Worm (Caenorhabditis elegans) whole organism, L1 larva: ENCODE results near the gene F21D5.3.

Experiments used
- egl-27 ChIP-seq, 2 experiments: fragments of 150-350 bp in 1 of 2; sonication (generic microtip); optimal IDR thresholded peaks; 3 replicates each; lab custom pipeline; 2017 to 2018; ENCODE audit warnings: missing biosample characterization in 2 of 2, missing genetic modification characterization in 2 of 2, missing genetic modification reagents in 2 of 2
- fkh-10 ChIP-seq: sonication (generic microtip); optimal IDR thresholded peaks from 2 replicates; lab custom pipeline; 2017; ENCODE audit warnings: missing biosample characterization, missing genetic modification reagents, missing genetic modification characterization
- irx-1 ChIP-seq: sonication (generic microtip); optimal IDR thresholded peaks from 2 replicates; lab custom pipeline; 2016; ENCODE audit warnings: missing genetic modification characterization, missing compliant biosample characterization
- jun-1 ChIP-seq: fragments of 150-350 bp; optimal IDR thresholded peaks from 2 replicates; lab custom pipeline; 2014; ENCODE audit warnings: missing biosample characterization, missing genetic modification reagents, missing genetic modification characterization
- lin-39 ChIP-seq: fragments of 150-350 bp; optimal IDR thresholded peaks from 2 replicates; lab custom pipeline; 2014; ENCODE audit warnings: missing biosample characterization, missing genetic modification reagents, missing genetic modification characterization
- lsy-2 ChIP-seq, 2 experiments: fragments of 150-350 bp; optimal IDR thresholded peaks; 2 replicates each; lab custom pipeline; 2014; ENCODE audit warnings: missing biosample characterization in 2 of 2, missing genetic modification characterization in 2 of 2
- mdl-1 ChIP-seq, 2 experiments: fragments of 150-350 bp; optimal IDR thresholded peaks; 2 replicates each; lab custom pipeline; 2014 to 2017; ENCODE audit warnings: missing biosample characterization in 2 of 2, missing genetic modification characterization in 2 of 2, inconsistent platforms in 1 of 2
- nhr-11 ChIP-seq: fragments of 150-350 bp; optimal IDR thresholded peaks from 2 replicates; lab custom pipeline; 2014; ENCODE audit warnings: missing biosample characterization, missing genetic modification characterization
- nhr-237 ChIP-seq: fragments of 150-350 bp; optimal IDR thresholded peaks from 2 replicates; lab custom pipeline; 2014; ENCODE audit warnings: missing biosample characterization, missing genetic modification characterization
- nhr-76 ChIP-seq: sonication (generic microtip); optimal IDR thresholded peaks from 2 replicates; lab custom pipeline; 2017; ENCODE audit warnings: missing biosample characterization, missing genetic modification characterization
- skn-1 ChIP-seq: fragments of 150-350 bp; optimal IDR thresholded peaks from 2 replicates; lab custom pipeline; 2014; ENCODE audit warnings: missing biosample characterization, missing genetic modification characterization
- snpc-4 ChIP-seq: fragments of 150-350 bp; optimal IDR thresholded peaks from 2 replicates; lab custom pipeline; 2014; ENCODE audit warnings: missing biosample characterization, missing genetic modification characterization
- sptf-1 ChIP-seq: fragments of 150-350 bp; optimal IDR thresholded peaks from 2 replicates; lab custom pipeline; 2014; ENCODE audit warnings: missing biosample characterization, missing genetic modification characterization
- tbx-2 ChIP-seq: sonication (generic microtip); optimal IDR thresholded peaks from 2 replicates; lab custom pipeline; 2016; ENCODE audit warnings: missing genetic modification characterization, missing compliant biosample characterization

- TF ChIP-seq tbx-2 (tag; lab: Kevin White, UChicago) = no peak
- no peak for TF ChIP-seq jun-1
- no peak for TF ChIP-seq nhr-76 (tag; lab: Kevin White, UChicago)
- TF ChIP-seq nhr-237 (tag; lab: Kevin White, UChicago) = no peak
- TF ChIP-seq nhr-11 = no peak
- no peak for TF ChIP-seq sptf-1
- no peak for TF ChIP-seq irx-1 (tag; lab: Kevin White, UChicago)
- TF ChIP-seq skn-1 (tag; lab: Kevin White, UChicago) = no peak
- TF ChIP-seq lsy-2 (tag; optimal IDR thresholded peaks at IDR 0.05; lab: Kevin White, UChicago) = no peak
- TF ChIP-seq mdl-1 (tag; optimal IDR thresholded peaks at IDR 0.05; lab: Kevin White, UChicago) = no peak
- no peak for TF ChIP-seq fkh-10 (GFP tag; lab: Kevin White, UChicago)
- no peak for TF ChIP-seq lin-39 (tag; lab: Kevin White, UChicago)
- no peak for TF ChIP-seq egl-27 (tag; optimal IDR thresholded peaks at IDR 0.05; lab: Kevin White, UChicago)
- TF ChIP-seq snpc-4 (tag; lab: Kevin White, UChicago) = no peak
Observed at ce11 chrIV:8686510-8686909, 44.1 kb upstream of the F21D5.3 start, which contains the start of gene pole-2.
